Worm (Caenorhabditis elegans): ENCODE data around the gene dhs-31.

DNA sequence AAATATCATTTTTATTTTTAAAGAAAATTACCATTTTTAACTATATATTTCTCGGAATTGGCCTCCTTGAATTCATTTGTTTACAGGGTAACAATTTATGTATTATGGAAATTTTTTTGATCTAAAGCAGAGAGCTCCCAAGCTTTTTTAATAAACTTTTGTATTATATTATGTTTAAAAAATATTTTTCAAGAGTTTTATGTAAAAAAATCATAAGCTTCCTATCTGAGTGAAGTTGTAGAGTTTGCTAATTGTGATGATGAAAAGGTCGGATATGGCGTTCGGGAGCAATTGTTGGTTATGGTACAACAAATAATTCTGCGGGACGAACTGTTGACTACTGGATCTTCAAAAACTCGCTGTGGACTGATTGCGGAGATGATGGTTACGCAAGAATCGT lies 19.4 kb downstream of the dhs-31 start, which contains the start of gene F44D12.19:
- TF ChIP-seq Y67H2A.10 (GFP tag; conservative IDR thresholded peaks at IDR 0.05) (no peak), ceh-100 (GFP tag; IDR thresholded peaks at IDR 0.05) (no peak), hmg-20 (GFP tag; IDR thresholded peaks at IDR 0.05) (no peak), lag-1 (GFP tag; IDR thresholded peaks at IDR 0.05) (no peak), rpc-1 (optimal IDR thresholded peaks at IDR 0.05) (no peak), rpc-1 (tag; optimal IDR thresholded peaks at IDR 0.05) (no peak), fkh-3 (tag; optimal IDR thresholded peaks at IDR 0.05) (no peak), xnd-1 (tag; optimal IDR thresholded peaks at IDR 0.05) (no peak), pha-4 (tag; optimal IDR thresholded peaks at IDR 0.05) (no peak), egl-44 (GFP tag; IDR thresholded peaks at IDR 0.05) (no peak), ztf-3 (GFP tag; optimal IDR thresholded peaks at IDR 0.05) (no peak), F57C9.4 (tag; optimal IDR thresholded peaks at IDR 0.05) (no peak), sea-2 (GFP tag; IDR thresholded peaks at IDR 0.05) (no peak), chd-7 (tag; optimal IDR thresholded peaks at IDR 0.05) (no peak), snpc-4 (GFP tag; optimal IDR thresholded peaks at IDR 0.05) (no peak), snpc-4 (tag; optimal IDR thresholded peaks at IDR 0.05) (no peak)

Data from whole organism, young adult.